Worm (Caenorhabditis elegans) whole organism, young adult: ENCODE data around the gene nmt-1.

Source experiments
- B0336.3 ChIP-seq: fragments of 200-800 bp; sonication (Bioruptor generic); IDR thresholded peaks from 2 replicates; pipeline ENCODE4 v1.3.6; 2022; ENCODE audit warnings: missing genetic modification characterization, missing compliant biosample characterization
- C06A6.2 ChIP-seq: fragments of 200-800 bp; sonication (Bioruptor generic); conservative IDR thresholded peaks from 2 replicates; pipeline ENCODE4 v1.3.6; 2022; ENCODE audit warnings: missing genetic modification characterization, missing compliant biosample characterization
- F22D6.2 ChIP-seq: sonication (generic microtip); optimal IDR thresholded peaks from 2 replicates; lab custom pipeline; 2016; ENCODE audit warnings: mild to moderate bottlenecking, missing genetic modification characterization, missing compliant biosample characterization
- F39B2.1 ChIP-seq: fragments of 200-800 bp; sonication (Bioruptor generic); IDR thresholded peaks from 2 replicates; pipeline ENCODE4 v1.3.6; 2022; ENCODE audit warnings: missing genetic modification reagents, missing genetic modification characterization, missing compliant biosample characterization
- F55B11.4 ChIP-seq: sonication (generic microtip); optimal IDR thresholded peaks from 2 replicates; lab custom pipeline; 2016; ENCODE audit warnings: missing compliant biosample characterization, missing genetic modification characterization, borderline replicate concordance; ENCODE audit not compliant: insufficient read depth
- F57C9.4 ChIP-seq: sonication (generic microtip); optimal IDR thresholded peaks from 2 replicates; lab custom pipeline; 2017; ENCODE audit warnings: mild to moderate bottlenecking, missing genetic modification characterization, missing compliant biosample characterization
- K12H6.12 ChIP-seq: fragments of 200-800 bp; sonication (Bioruptor generic); optimal IDR thresholded peaks from 2 replicates; lab custom pipeline; 2018; ENCODE audit warnings: mild to moderate bottlenecking, missing genetic modification characterization, missing compliant biosample characterization
- T07F8.4 ChIP-seq: sonication (generic microtip); optimal IDR thresholded peaks from 2 replicates; lab custom pipeline; 2016; ENCODE audit warnings: mild to moderate bottlenecking, missing genetic modification characterization, moderate library complexity, missing compliant biosample characterization
- Y53F4B.3 ChIP-seq: fragments of 200-800 bp; sonication (Bioruptor generic); IDR thresholded peaks from 2 replicates; pipeline ENCODE4 v1.3.6; 2022; ENCODE audit warnings: missing genetic modification reagents, missing genetic modification characterization, missing compliant biosample characterization
- Y67H2A.10 ChIP-seq: fragments of 200-800 bp; sonication (Bioruptor generic); conservative IDR thresholded peaks from 2 replicates; pipeline ENCODE4 v1.3.6; 2022; ENCODE audit warnings: missing genetic modification reagents, missing genetic modification characterization, missing compliant biosample characterization
- athp-1 ChIP-seq: sonication (generic microtip); optimal IDR thresholded peaks from 2 replicates; lab custom pipeline; 2017; ENCODE audit warnings: mild to moderate bottlenecking, missing genetic modification characterization, missing compliant biosample characterization
- attf-6 ChIP-seq: fragments of 200-800 bp; sonication (Bioruptor generic); IDR thresholded peaks from 2 replicates; pipeline ENCODE4 v1.3.6; 2022; ENCODE audit warnings: missing genetic modification reagents, missing genetic modification characterization, missing compliant biosample characterization
- bed-1 ChIP-seq: fragments of 200-800 bp; sonication (Bioruptor generic); IDR thresholded peaks from 2 replicates; pipeline ENCODE4 v1.3.6; 2022; ENCODE audit warnings: missing genetic modification reagents, missing genetic modification characterization, missing compliant biosample characterization
- cebp-1 ChIP-seq, 2 experiments: fragments of 200-800 bp in 1 of 2; sonication (Bioruptor generic) in 1 of 2; sonication (generic microtip) in 1 of 2; IDR thresholded peaks in 1 of 2; optimal IDR thresholded peaks in 1 of 2; 2 replicates each; pipeline versions ENCODE4 v1.3.6 to Lab custom; 2017 to 2022; ENCODE audit warnings: missing compliant biosample characterization in 2 of 2, missing genetic modification characterization in 2 of 2, mild to moderate bottlenecking in 1 of 2, missing genetic modification reagents in 1 of 2, moderate library complexity in 1 of 2
- ceh-27 ChIP-seq: fragments of 200-800 bp; sonication (Bioruptor generic); optimal IDR thresholded peaks from 2 replicates; lab custom pipeline; 2018; ENCODE audit warnings: mild to moderate bottlenecking, missing genetic modification characterization, moderate library complexity, missing compliant biosample characterization
- chd-7 ChIP-seq: sonication (generic microtip); optimal IDR thresholded peaks from 2 replicates; lab custom pipeline; 2016; ENCODE audit warnings: mild to moderate bottlenecking, missing genetic modification characterization, moderate library complexity, missing compliant biosample characterization
- dox-1 ChIP-seq: fragments of 200-800 bp; sonication (Bioruptor generic); IDR thresholded peaks from 2 replicates; pipeline ENCODE4 v1.3.6; 2022; ENCODE audit warnings: missing genetic modification reagents, missing genetic modification characterization, missing compliant biosample characterization
- dpff-1 ChIP-seq: sonication (generic microtip); optimal IDR thresholded peaks from 2 replicates; lab custom pipeline; 2017; ENCODE audit warnings: mild to moderate bottlenecking, missing genetic modification characterization, missing compliant biosample characterization
- dpl-1 ChIP-seq: fragments of 150-350 bp; optimal IDR thresholded peaks from 2 replicates; lab custom pipeline; 2014; ENCODE audit warnings: missing biosample characterization, missing genetic modification reagents, missing genetic modification characterization
- egrh-3 ChIP-seq: fragments of 200-800 bp; sonication (Bioruptor generic); IDR thresholded peaks from 2 replicates; pipeline ENCODE4 v1.3.6; 2022; ENCODE audit warnings: missing genetic modification reagents, missing genetic modification characterization, missing compliant biosample characterization
- ets-4 ChIP-seq: fragments of 200-800 bp; sonication (Bioruptor generic); optimal IDR thresholded peaks from 2 replicates; lab custom pipeline; 2018; ENCODE audit warnings: mild to moderate bottlenecking, missing genetic modification characterization, missing compliant biosample characterization
- gei-17 ChIP-seq: fragments of 200-800 bp; sonication (Bioruptor generic); optimal IDR thresholded peaks from 2 replicates; lab custom pipeline; 2018; ENCODE audit warnings: mild to moderate bottlenecking, missing genetic modification characterization, missing compliant biosample characterization
- hmg-1.2 ChIP-seq: fragments of 200-800 bp; sonication (Bioruptor generic); IDR thresholded peaks from 2 replicates; pipeline ENCODE4 v1.3.6; 2022; ENCODE audit warnings: missing genetic modification reagents, missing genetic modification characterization, missing compliant biosample characterization
- hrde-1 ChIP-seq: sonication (generic microtip); optimal IDR thresholded peaks from 2 replicates; lab custom pipeline; 2016; ENCODE audit warnings: missing genetic modification characterization, mild to moderate bottlenecking, missing compliant biosample characterization, moderate library complexity, missing genotype, missing genetic modification reagents, borderline replicate concordance
- hsf-1 ChIP-seq: fragments of 200-800 bp; sonication (Bioruptor generic); IDR thresholded peaks from 2 replicates; pipeline ENCODE4 v1.3.6; 2022; ENCODE audit warnings: missing genetic modification reagents, missing genetic modification characterization, missing compliant biosample characterization
- lag-1 ChIP-seq: fragments of 200-800 bp; sonication (Bioruptor generic); IDR thresholded peaks from 2 replicates; pipeline ENCODE4 v1.3.6; 2022; ENCODE audit warnings: missing genetic modification reagents, missing genetic modification characterization, missing compliant biosample characterization
- let-607 ChIP-seq, 2 experiments: fragments of 200-800 bp in 1 of 2; sonication (Bioruptor generic) in 1 of 2; sonication (generic microtip) in 1 of 2; optimal IDR thresholded peaks; 2 replicates each; lab custom pipeline; 2016 to 2018; ENCODE audit warnings: mild to moderate bottlenecking in 2 of 2, missing compliant biosample characterization in 2 of 2, missing genetic modification characterization in 2 of 2, moderate library complexity in 2 of 2, missing genotype in 1 of 2
- lin-40 ChIP-seq: sonication (generic microtip); optimal IDR thresholded peaks from 2 replicates; lab custom pipeline; 2016; ENCODE audit warnings: missing genetic modification characterization, mild to moderate bottlenecking, missing compliant biosample characterization, missing genotype, missing genetic modification reagents
- lir-1 ChIP-seq: fragments of 200-800 bp; sonication (Bioruptor generic); conservative IDR thresholded peaks from 2 replicates; pipeline ENCODE4 v1.3.6; 2022; ENCODE audit warnings: missing genetic modification reagents, missing genetic modification characterization, missing compliant biosample characterization
- madf-6 ChIP-seq: fragments of 200-800 bp; sonication (Bioruptor generic); IDR thresholded peaks from 2 replicates; pipeline ENCODE4 v1.3.6; 2022; ENCODE audit warnings: missing genetic modification reagents, missing genetic modification characterization, missing compliant biosample characterization
- mcd-1 ChIP-seq: fragments of 200-800 bp; sonication (Bioruptor generic); IDR thresholded peaks from 2 replicates; pipeline ENCODE4 v1.3.6; 2022; ENCODE audit warnings: missing genetic modification reagents, missing genetic modification characterization, missing compliant biosample characterization
- nfyb-1 ChIP-seq: fragments of 200-800 bp; sonication (Bioruptor generic); IDR thresholded peaks from 2 replicates; pipeline ENCODE4 v1.3.6; 2022; ENCODE audit warnings: missing genetic modification reagents, missing genetic modification characterization, missing compliant biosample characterization
- nhr-27 ChIP-seq: fragments of 200-800 bp; sonication (Bioruptor generic); optimal IDR thresholded peaks from 2 replicates; lab custom pipeline; 2018; ENCODE audit warnings: mild to moderate bottlenecking, missing genetic modification characterization, moderate library complexity, missing compliant biosample characterization
- pbrm-1 ChIP-seq: fragments of 200-800 bp; sonication (Bioruptor generic); IDR thresholded peaks from 2 replicates; pipeline ENCODE4 v1.3.6; 2022; ENCODE audit warnings: missing genetic modification reagents, missing genetic modification characterization, missing compliant biosample characterization
- rcor-1 ChIP-seq: fragments of 200-800 bp; sonication (Bioruptor generic); IDR thresholded peaks from 2 replicates; pipeline ENCODE4 v1.3.6; 2022; ENCODE audit warnings: missing genetic modification reagents, missing genetic modification characterization, missing compliant biosample characterization
- rpc-1 ChIP-seq, 2 experiments: fragments of 150-350 bp in 1 of 2; sonication (generic microtip) in 1 of 2; optimal IDR thresholded peaks; 2 replicates each; lab custom pipeline; 2014 to 2018; ENCODE audit warnings: missing biosample characterization in 1 of 2, missing genetic modification characterization in 1 of 2, missing genetic modification reagents in 1 of 2, missing genotype in 1 of 2
- snpc-3.4 ChIP-seq: sonication (generic microtip); optimal IDR thresholded peaks from 2 replicates; lab custom pipeline; 2017; ENCODE audit warnings: missing genetic modification characterization, mild to moderate bottlenecking, missing compliant biosample characterization, antibody characterized with exemption, moderate library complexity, missing genotype, missing genetic modification reagents
- somi-1 ChIP-seq: fragments of 200-800 bp; sonication (Bioruptor generic); optimal IDR thresholded peaks from 2 replicates; lab custom pipeline; 2018; ENCODE audit warnings: mild to moderate bottlenecking, missing genetic modification characterization, missing compliant biosample characterization
- unc-62 ChIP-seq: fragments of 150-350 bp; optimal IDR thresholded peaks from 2 replicates; lab custom pipeline; 2014; ENCODE audit warnings: missing biosample characterization, missing genetic modification reagents, missing genetic modification characterization
- xnd-1 ChIP-seq: sonication (generic microtip); optimal IDR thresholded peaks from 2 replicates; lab custom pipeline; 2016; ENCODE audit warnings: missing genotype, missing genetic modification reagents, missing genetic modification characterization, missing compliant biosample characterization
- zfh-2 ChIP-seq: fragments of 200-800 bp; sonication (Bioruptor generic); conservative IDR thresholded peaks from 2 replicates; pipeline ENCODE4 v1.3.6; 2022; ENCODE audit warnings: missing genetic modification reagents, missing genetic modification characterization, missing compliant biosample characterization
- ztf-22 ChIP-seq: fragments of 200-800 bp; sonication (Bioruptor generic); optimal IDR thresholded peaks from 2 replicates; lab custom pipeline; 2018; ENCODE audit warnings: mild to moderate bottlenecking, missing genetic modification characterization, moderate library complexity, missing compliant biosample characterization
- ztf-26 ChIP-seq: sonication (generic microtip); optimal IDR thresholded peaks from 2 replicates; lab custom pipeline; 2017; ENCODE audit warnings: missing genetic modification characterization, missing compliant biosample characterization

The nmt-1 gene

ce11 chrIII:6139328-6139727, 23.2 kb upstream of the nmt-1 start:
- TF ChIP-seq mcd-1 (GFP tag; lab: Robert Waterston, UW): no peak
- no peak for TF ChIP-seq ets-4 (GFP tag; lab: Kevin White, UChicago)
- TF ChIP-seq rcor-1 (GFP tag; lab: Robert Waterston, UW): no peak
- TF ChIP-seq zfh-2 (GFP tag; lab: Robert Waterston, UW): peak; percentile 20; the same call in 1 of the 2 replicates

- peak; percentile 56; the same call in 1 of the 2 replicates for TF ChIP-seq egrh-3
- no peak for TF ChIP-seq snpc-3.4 (tag; lab: Kevin White, UChicago)
- TF ChIP-seq lir-1 (GFP tag; lab: Robert Waterston, UW): no peak
- no peak for TF ChIP-seq pbrm-1 (GFP tag; lab: Robert Waterston, UW)
- no peak for TF ChIP-seq hrde-1
- TF ChIP-seq rpc-1 (optimal IDR thresholded peaks at IDR 0.05; lab: Kevin White, UChicago): no peak
- no peak for TF ChIP-seq rpc-1 (tag; optimal IDR thresholded peaks at IDR 0.05; lab: Kevin White, UChicago)
- TF ChIP-seq zfh-2 (GFP tag; lab: Robert Waterston, UW): peak; percentile 90
- no peak for TF ChIP-seq athp-1 (tag; lab: Kevin White, UChicago)
- no peak for TF ChIP-seq F22D6.2 (tag; lab: Kevin White, UChicago)
- no peak for TF ChIP-seq Y53F4B.3 (GFP tag; lab: Robert Waterston, UW)
- TF ChIP-seq F39B2.1 (GFP tag; lab: Robert Waterston, UW): no peak
- TF ChIP-seq lag-1: no peak
- no peak for TF ChIP-seq ztf-26 (tag; lab: Kevin White, UChicago)
- no peak for TF ChIP-seq nhr-27 (tag; lab: Kevin White, UChicago)
- TF ChIP-seq ztf-22 (GFP tag; lab: Kevin White, UChicago): no peak
- peak; percentile 40 for TF ChIP-seq somi-1 (GFP tag; lab: Kevin White, UChicago)
- TF ChIP-seq gei-17 (GFP tag; lab: Kevin White, UChicago): no peak
- no peak for TF ChIP-seq dpl-1
- TF ChIP-seq dpff-1 (tag; lab: Kevin White, UChicago): no peak
- no peak for TF ChIP-seq unc-62 (GFP tag; lab: Kevin White, UChicago)
- peak; percentile 29; the same call in 1 of the 2 replicates for TF ChIP-seq dox-1 (GFP tag; lab: Robert Waterston, UW)
- no peak for TF ChIP-seq rcor-1 (GFP tag; lab: Robert Waterston, UW)
- no peak for TF ChIP-seq madf-6
- no peak for TF ChIP-seq F57C9.4
- no peak for TF ChIP-seq xnd-1 (tag; lab: Kevin White, UChicago)
Observed at ce11 chrIII:6138457-6138856, 22.3 kb upstream of the nmt-1 start.

ce11 chrIII:6137431-6137830, 21.3 kb upstream of the nmt-1 start:
- 0 out of 2 replicates have a peak, but pooled peaks have one; percentile 27 for TF ChIP-seq bed-1 (GFP tag; lab: Robert Waterston, UW)
- peak; percentile 17; the same call in 1 of the 2 replicates for TF ChIP-seq mcd-1 (GFP tag; lab: Robert Waterston, UW)
- peak; percentile 74 for TF ChIP-seq somi-1 (GFP tag; lab: Kevin White, UChicago)
- TF ChIP-seq hsf-1 (GFP tag; lab: Robert Waterston, UW): no peak
- no peak for TF ChIP-seq lir-1 (GFP tag; lab: Robert Waterston, UW)
- peak; percentile 52 for TF ChIP-seq ceh-27 (GFP tag; lab: Kevin White, UChicago)
- TF ChIP-seq C06A6.2 (GFP tag; lab: Robert Waterston, UW): 0 out of 2 replicates have a peak, but pooled peaks have one; percentile 56
- TF ChIP-seq let-607 (tag; optimal IDR thresholded peaks at IDR 0.05; lab: Kevin White, UChicago): no peak
- no peak for TF ChIP-seq gei-17 (GFP tag; lab: Kevin White, UChicago)
- no peak for TF ChIP-seq cebp-1 (GFP tag; IDR thresholded peaks at IDR 0.05; lab: Robert Waterston, UW)
- peak; percentile 48 for TF ChIP-seq cebp-1 (tag; optimal IDR thresholded peaks at IDR 0.05; lab: Kevin White, UChicago)
- no peak for TF ChIP-seq rcor-1 (GFP tag; lab: Robert Waterston, UW)
- peak; percentile 64 for TF ChIP-seq K12H6.12 (tag; lab: Kevin White, UChicago)
- no peak for TF ChIP-seq attf-6 (GFP tag; lab: Robert Waterston, UW)
- TF ChIP-seq F55B11.4 (tag; lab: Kevin White, UChicago): no peak
- TF ChIP-seq chd-7 (tag; lab: Kevin White, UChicago): peak; percentile 69
- TF ChIP-seq hrde-1: no peak
- no peak for TF ChIP-seq T07F8.4 (tag; lab: Kevin White, UChicago)
- TF ChIP-seq Y67H2A.10: no peak
- TF ChIP-seq nfyb-1 (GFP tag; lab: Robert Waterston, UW): peak; percentile 61; the same call in 1 of the 2 replicates
- TF ChIP-seq B0336.3 (GFP tag; lab: Robert Waterston, UW): no peak
- TF ChIP-seq hmg-1.2 (GFP tag; lab: Robert Waterston, UW): peak; percentile 40; the same call in 1 of the 2 replicates
- peak; percentile 92 for TF ChIP-seq zfh-2 (GFP tag; lab: Robert Waterston, UW)
- peak; percentile 46 for TF ChIP-seq lin-40 (tag; lab: Kevin White, UChicago)
